Fruit fly (Drosophila melanogaster) whole organism, embryonic: ENCODE data around the gene BHD.

Experiments used
- Antp ChIP-seq: fragments of 200-800 bp; sonication (Bioruptor generic); optimal IDR thresholded peaks from 3 replicates; lab custom pipeline; 2016; ENCODE audit warnings: missing biosample characterization, missing genetic modification characterization
- BEAF-32 ChIP-seq: fragments of 200-800 bp; sonication (Bioruptor generic); optimal IDR thresholded peaks from 3 replicates; lab custom pipeline; 2017; ENCODE audit warnings: missing biosample characterization, missing genetic modification characterization, mild to moderate bottlenecking, moderate library complexity, missing genetic modification reagents
- Blimp-1 ChIP-seq: fragments of 200-800 bp; sonication (Bioruptor generic); optimal IDR thresholded peaks from 3 replicates; lab custom pipeline; 2018; ENCODE audit warnings: missing biosample characterization, missing genetic modification characterization, mild to moderate bottlenecking, moderate library complexity, missing genetic modification reagents
- CG11723 ChIP-seq: fragments of 200-800 bp; sonication (Bioruptor generic); optimal IDR thresholded peaks from 2 replicates; lab custom pipeline; 2017; ENCODE audit warnings: missing biosample characterization, mild to moderate bottlenecking, missing genetic modification characterization
- CG12391 ChIP-seq: fragments of 200-800 bp; sonication (Bioruptor generic); optimal IDR thresholded peaks from 3 replicates; lab custom pipeline; 2018; ENCODE audit warnings: missing biosample characterization, mild to moderate bottlenecking, missing genetic modification characterization, moderate library complexity
- CG13287 ChIP-seq: fragments of 200-800 bp; sonication (Bioruptor generic); IDR thresholded peaks from 2 replicates; pipeline ENCODE4 v1.3.6; 2022; ENCODE audit warnings: missing biosample characterization, missing genetic modification characterization; ENCODE audit not compliant: partially characterized antibody
- CG14710 ChIP-seq: fragments of 200-800 bp; sonication (Bioruptor generic); optimal IDR thresholded peaks from 3 replicates; lab custom pipeline; 2019; ENCODE audit warnings: missing biosample characterization, mild to moderate bottlenecking, missing genetic modification characterization, moderate library complexity
- CG15601 ChIP-seq: fragments of 200-800 bp; sonication (Bioruptor generic); optimal IDR thresholded peaks from 3 replicates; lab custom pipeline; 2019; ENCODE audit warnings: missing biosample characterization, mild to moderate bottlenecking, missing genetic modification characterization, moderate library complexity
- CG16779 ChIP-seq: fragments of 200-800 bp; sonication (Bioruptor generic); IDR thresholded peaks from 2 replicates; pipeline ENCODE4 v1.3.6; 2022; ENCODE audit warnings: missing biosample characterization, missing genetic modification characterization
- CG17829 ChIP-seq: fragments of 200-800 bp; optimal IDR thresholded peaks from 2 replicates; lab custom pipeline; 2019; ENCODE audit warnings: missing biosample characterization, mild to moderate bottlenecking, missing genetic modification characterization, moderate library complexity
- CG18764 ChIP-seq: fragments of 200-800 bp; sonication (Bioruptor generic); optimal IDR thresholded peaks from 3 replicates; lab custom pipeline; 2016; ENCODE audit warnings: missing biosample characterization, missing genetic modification characterization
- CG32772 ChIP-seq: fragments of 200-800 bp; sonication (Bioruptor generic); IDR thresholded peaks from 2 replicates; pipeline ENCODE4 v1.3.6; 2022; ENCODE audit warnings: missing biosample characterization, missing genetic modification characterization
- CG34224 ChIP-seq: fragments of 200-800 bp; sonication (Bioruptor generic); IDR thresholded peaks from 3 replicates; pipeline ENCODE4 v1.3.6; 2022; ENCODE audit warnings: missing biosample characterization, missing genetic modification characterization; ENCODE audit not compliant: partially characterized antibody
- CG3726 ChIP-seq: fragments of 200-800 bp; sonication (Bioruptor generic); IDR thresholded peaks from 3 replicates; pipeline ENCODE4, ENCODE4 v1.3.6; 2022; ENCODE audit warnings: missing biosample characterization, missing genetic modification characterization
- CG3995 ChIP-seq: fragments of 200-800 bp; sonication (Bioruptor generic); optimal IDR thresholded peaks from 3 replicates; lab custom pipeline; 2016; ENCODE audit warnings: missing biosample characterization, missing genetic modification characterization
- CG4424 ChIP-seq: fragments of 200-800 bp; sonication (Bioruptor generic); optimal IDR thresholded peaks from 3 replicates; lab custom pipeline; 2016; ENCODE audit warnings: missing biosample characterization, missing genetic modification characterization
- CG4617 ChIP-seq: fragments of 200-800 bp; sonication (Bioruptor generic); optimal IDR thresholded peaks from 3 replicates; lab custom pipeline; 2016; ENCODE audit warnings: missing biosample characterization, missing genetic modification characterization, borderline replicate concordance
- CG7556 ChIP-seq: fragments of 200-800 bp; sonication (Bioruptor generic); optimal IDR thresholded peaks from 2 replicates; lab custom pipeline; 2017; ENCODE audit warnings: missing biosample characterization, mild to moderate bottlenecking, missing genetic modification characterization
- CG8924 ChIP-seq: fragments of 200-800 bp; optimal IDR thresholded peaks from 3 replicates; lab custom pipeline; 2019; ENCODE audit warnings: missing biosample characterization, mild to moderate bottlenecking, missing genetic modification characterization, moderate library complexity
- CG9437 ChIP-seq: fragments of 200-800 bp; sonication (Bioruptor generic); optimal IDR thresholded peaks from 2 replicates; lab custom pipeline; 2018; ENCODE audit warnings: missing biosample characterization, mild to moderate bottlenecking, missing genetic modification characterization
- CG9797 ChIP-seq: fragments of 200-800 bp; sonication (Bioruptor generic); optimal IDR thresholded peaks from 3 replicates; lab custom pipeline; 2018; ENCODE audit warnings: missing biosample characterization, mild to moderate bottlenecking, missing genetic modification characterization
- Dbx ChIP-seq: fragments of 200-800 bp; sonication (Bioruptor generic); IDR thresholded peaks from 3 replicates; pipeline ENCODE4 v1.3.6; 2022; ENCODE audit warnings: missing biosample characterization, missing genetic modification characterization
- Dll ChIP-seq: fragments of 200-800 bp; sonication (Bioruptor generic); IDR thresholded peaks from 4 replicates; pipeline ENCODE4 v1.3.6; 2022; ENCODE audit warnings: missing biosample characterization, missing genetic modification characterization; ENCODE audit not compliant: partially characterized antibody
- E2f2 ChIP-seq: fragments of 200-800 bp; sonication (Bioruptor generic); IDR thresholded peaks from 2 replicates; pipeline ENCODE4 v1.3.6; 2022; ENCODE audit warnings: missing biosample characterization, missing genetic modification characterization
- Gsc ChIP-seq: fragments of 200-800 bp; sonication (Bioruptor generic); IDR thresholded peaks from 2 replicates; pipeline ENCODE4 v1.3.6; 2022; ENCODE audit warnings: missing biosample characterization, missing genetic modification characterization
- MBD-R2 ChIP-seq: fragments of 200-800 bp; sonication (Bioruptor generic); IDR thresholded peaks from 2 replicates; pipeline ENCODE4 v1.3.6; 2022; ENCODE audit warnings: missing biosample characterization, missing genetic modification characterization
- MESR4 ChIP-seq: fragments of 200-800 bp; sonication (Bioruptor generic); optimal IDR thresholded peaks from 2 replicates; lab custom pipeline; 2018; ENCODE audit warnings: missing biosample characterization, mild to moderate bottlenecking, missing genetic modification characterization, moderate library complexity
- Mad ChIP-seq: fragments of 200-800 bp; sonication (Bioruptor generic); optimal IDR thresholded peaks from 2 replicates; lab custom pipeline; 2016; ENCODE audit warnings: missing biosample characterization, missing genetic modification characterization
- NFAT ChIP-seq: fragments of 200-800 bp; sonication (Bioruptor generic); IDR thresholded peaks from 2 replicates; pipeline ENCODE4 v1.3.6; 2022; ENCODE audit warnings: missing biosample characterization, missing genetic modification characterization
- Opbp ChIP-seq: fragments of 200-800 bp; sonication (Bioruptor generic); IDR thresholded peaks from 3 replicates; pipeline ENCODE4 v1.3.6; 2022; ENCODE audit warnings: missing biosample characterization, missing genetic modification characterization; ENCODE audit not compliant: partially characterized antibody
- Pdp1 ChIP-seq, 2 experiments: fragments of 200-800 bp; sonication (Bioruptor generic); optimal IDR thresholded peaks; 3 replicates each; lab custom pipeline; 2016; ENCODE audit warnings: missing biosample characterization in 2 of 2, missing genetic modification characterization in 2 of 2, mild to moderate bottlenecking in 1 of 2, moderate library complexity in 1 of 2
- Scr ChIP-seq: fragments of 200-800 bp; sonication (Bioruptor generic); IDR thresholded peaks from 2 replicates; pipeline ENCODE4 v1.3.6; 2022; ENCODE audit warnings: missing biosample characterization, missing genetic modification characterization; ENCODE audit not compliant: partially characterized antibody
- Side ChIP-seq: fragments of 200-800 bp; sonication (Bioruptor generic); optimal IDR thresholded peaks from 2 replicates; lab custom pipeline; 2016; ENCODE audit warnings: missing biosample characterization, missing genetic modification characterization
- Trl ChIP-seq, 3 experiments: fragments of >200 bp in 2 of 3; fragments of 200-800 bp in 1 of 3; sonication (Bioruptor generic) in 1 of 3; optimal IDR thresholded peaks; 2 replicates in 1 of 3; 3 replicates in 2 of 3; lab custom pipeline; 2016 to 2017; ENCODE audit warnings: missing biosample characterization in 1 of 3, missing genetic modification characterization in 1 of 3
- amos ChIP-seq: fragments of 200-800 bp; sonication (Bioruptor generic); IDR thresholded peaks from 2 replicates; pipeline ENCODE4 v1.3.6; 2022; ENCODE audit warnings: missing biosample characterization, missing genetic modification characterization; ENCODE audit not compliant: partially characterized antibody
- bigmax ChIP-seq: fragments of 200-800 bp; sonication (Bioruptor generic); optimal IDR thresholded peaks from 2 replicates; lab custom pipeline; 2018; ENCODE audit warnings: missing biosample characterization, mild to moderate bottlenecking, missing genetic modification characterization
- bsh ChIP-seq, 2 experiments: fragments of 200-800 bp; sonication (Bioruptor generic); optimal IDR thresholded peaks; 2 replicates each; lab custom pipeline; 2017 to 2018; ENCODE audit warnings: mild to moderate bottlenecking in 2 of 2, missing biosample characterization in 2 of 2, missing genetic modification characterization in 2 of 2, moderate library complexity in 1 of 2
- cad ChIP-seq: fragments of >200 bp; optimal IDR thresholded peaks from 2 replicates; lab custom pipeline; 2017; ENCODE audit warnings: missing biosample characterization, missing genetic modification characterization
- fd64A ChIP-seq: fragments of 200-800 bp; sonication (Bioruptor generic); optimal IDR thresholded peaks from 3 replicates; lab custom pipeline; 2018; ENCODE audit warnings: missing biosample characterization, mild to moderate bottlenecking, missing genetic modification characterization
- gfzf ChIP-seq: fragments of 200-800 bp; sonication (Bioruptor generic); optimal IDR thresholded peaks from 2 replicates; lab custom pipeline; 2016; ENCODE audit warnings: missing biosample characterization, mild to moderate bottlenecking, missing genetic modification characterization, moderate library complexity
- gt ChIP-seq: fragments of 200-800 bp; sonication (Bioruptor generic); IDR thresholded peaks from 2 replicates; pipeline ENCODE4 v1.3.6; 2022; ENCODE audit warnings: missing biosample characterization, missing genetic modification characterization
- hbn ChIP-seq: fragments of 200-800 bp; sonication (Bioruptor generic); IDR thresholded peaks from 2 replicates; pipeline ENCODE4 v1.3.6; 2022; ENCODE audit warnings: missing biosample characterization, missing genetic modification characterization; ENCODE audit not compliant: partially characterized antibody
- lab ChIP-seq: fragments of 200-800 bp; sonication (Bioruptor generic); optimal IDR thresholded peaks from 3 replicates; lab custom pipeline; 2017; ENCODE audit warnings: missing biosample characterization, missing genetic modification characterization, mild to moderate bottlenecking, moderate library complexity, missing genetic modification reagents
- lilli ChIP-seq: fragments of 200-800 bp; sonication (Bioruptor generic); optimal IDR thresholded peaks from 3 replicates; lab custom pipeline; 2016; ENCODE audit warnings: missing biosample characterization, missing genetic modification characterization
- pzg ChIP-seq: fragments of 200-800 bp; sonication (Bioruptor generic); optimal IDR thresholded peaks from 3 replicates; lab custom pipeline; 2018; ENCODE audit warnings: missing biosample characterization, mild to moderate bottlenecking, missing genetic modification characterization, moderate library complexity
- sens ChIP-seq: fragments of 200-800 bp; sonication (Bioruptor generic); peaks from one replicate; lab custom pipeline; 2016; ENCODE audit warnings: missing biosample characterization, missing genetic modification characterization
- stwl ChIP-seq: fragments of 200-800 bp; sonication (Bioruptor generic); optimal IDR thresholded peaks from 3 replicates; lab custom pipeline; 2018; ENCODE audit warnings: missing biosample characterization, mild to moderate bottlenecking, missing genetic modification characterization, moderate library complexity
- tup ChIP-seq: fragments of 200-800 bp; sonication (Bioruptor generic); optimal IDR thresholded peaks from 2 replicates; lab custom pipeline; 2016; ENCODE audit warnings: missing biosample characterization, mild to moderate bottlenecking, missing genetic modification characterization, moderate library complexity

The BHD gene

dm6 chr3L:7238072-7238759, at the start of gene BHD, which contains the start of gene CG14829:
TSS of gene BHD (plus strand) at chr3L:7238542.
TSS of gene CG14829 (minus strand) at chr3L:7238122.
- TF ChIP-seq MBD-R2 (GFP tag; lab: Robert Waterston, UW) = peak; percentile 59
- TF ChIP-seq CG3995 (GFP tag; lab: Kevin White, UChicago) = no peak
- TF ChIP-seq BEAF-32 (GFP tag; lab: Kevin White, UChicago) = peak; percentile 42
- no peak for TF ChIP-seq bsh (GFP tag; optimal IDR thresholded peaks at IDR 0.05; lab: Kevin White, UChicago)
- no peak for TF ChIP-seq Gsc (GFP tag; lab: Robert Waterston, UW)
- TF ChIP-seq CG17829 (tag; lab: Kevin White, UChicago) = no peak
- TF ChIP-seq CG34224 = no peak
- peak; percentile 71 for TF ChIP-seq gfzf (GFP tag; lab: Kevin White, UChicago)
- TF ChIP-seq CG4617 (GFP tag; lab: Kevin White, UChicago) = peak; percentile 22
- no peak for TF ChIP-seq Trl (optimal IDR thresholded peaks at IDR 0.05; lab: Kevin White, UChicago)
- no peak for TF ChIP-seq Trl (GFP tag; optimal IDR thresholded peaks at IDR 0.05; lab: Kevin White, UChicago)
- TF ChIP-seq CG9797 = peak; percentile 60
- TF ChIP-seq amos (GFP tag; lab: Robert Waterston, UW) = peak; percentile 13; the same call in 1 of the 2 replicates
- TF ChIP-seq CG9437 (GFP tag; lab: Kevin White, UChicago) = no peak
- no peak for TF ChIP-seq lilli (GFP tag; lab: Kevin White, UChicago)
- no peak for TF ChIP-seq Opbp (GFP tag; lab: Robert Waterston, UW)
- TF ChIP-seq Pdp1 (GFP tag; optimal IDR thresholded peaks at IDR 0.05; lab: Kevin White, UChicago) = peak in 1 of 2 experiments; percentile 66
- no peak for TF ChIP-seq tup (GFP tag; lab: Kevin White, UChicago)
- no peak for TF ChIP-seq Blimp-1 (GFP tag; lab: Kevin White, UChicago)
- no peak for TF ChIP-seq CG4424 (GFP tag; lab: Kevin White, UChicago)
- no peak for TF ChIP-seq CG15601 (tag; lab: Kevin White, UChicago)
- no peak for TF ChIP-seq hbn
- peak; percentile 23 for TF ChIP-seq CG8924
- no peak for TF ChIP-seq CG16779 (GFP tag; lab: Robert Waterston, UW)
- TF ChIP-seq pzg (GFP tag; lab: Kevin White, UChicago) = peak; percentile 48
- no peak for TF ChIP-seq Dbx (GFP tag; lab: Robert Waterston, UW)
- TF ChIP-seq Mad (GFP tag; lab: Kevin White, UChicago) = no peak
- no peak for TF ChIP-seq Side (GFP tag; lab: Kevin White, UChicago)
- TF ChIP-seq sens (GFP tag; lab: Kevin White, UChicago) = peak; percentile 29
- no peak for TF ChIP-seq CG18764
- peak; percentile 65; the same call in 1 of the 2 replicates for TF ChIP-seq E2f2 (GFP tag; lab: Robert Waterston, UW)
- no peak for TF ChIP-seq CG11723 (GFP tag; lab: Kevin White, UChicago)
- peak; percentile 49; the same call in 1 of the 4 replicates for TF ChIP-seq Dll (GFP tag; lab: Robert Waterston, UW)
- TF ChIP-seq CG14710 = peak; percentile 21
- no peak for TF ChIP-seq cad (GFP tag; lab: Kevin White, UChicago)
- no peak for TF ChIP-seq lab
- TF ChIP-seq CG7556 (GFP tag; lab: Kevin White, UChicago) = no peak
- 0 out of 2 replicates have a peak, but pooled peaks have one; percentile 14 for TF ChIP-seq Scr (GFP tag; lab: Robert Waterston, UW)
- no peak for TF ChIP-seq CG3726 (GFP tag; lab: Robert Waterston, UW)
- peak; percentile 42 for TF ChIP-seq MESR4 (GFP tag; lab: Kevin White, UChicago)
- no peak for TF ChIP-seq fd64A (GFP tag; lab: Kevin White, UChicago)
- TF ChIP-seq bigmax = peak; percentile 61
- no peak for TF ChIP-seq CG12391 (tag; lab: Kevin White, UChicago)
- TF ChIP-seq Antp (GFP tag; lab: Kevin White, UChicago) = no peak
- peak; percentile 86 for TF ChIP-seq stwl (tag; lab: Kevin White, UChicago)
- TF ChIP-seq CG32772 (GFP tag; lab: Robert Waterston, UW) = no peak
- TF ChIP-seq NFAT (GFP tag; lab: Robert Waterston, UW) = no peak
- TF ChIP-seq gt (GFP tag; lab: Robert Waterston, UW) = no peak
- peak; percentile 29; the same call in 1 of the 2 replicates for TF ChIP-seq CG13287 (GFP tag; lab: Robert Waterston, UW)
